Fruit fly (Drosophila melanogaster) whole organism, prepupa: ENCODE results near the gene CycA.

ENCODE experiments used
- Blimp-1 ChIP-seq: fragments of 200-800 bp; sonication (Bioruptor generic); optimal IDR thresholded peaks from 3 replicates; lab custom pipeline; 2017; ENCODE audit warnings: missing biosample characterization, missing genetic modification characterization, mild to moderate bottlenecking, moderate library complexity, missing genetic modification reagents
- CG10669 ChIP-seq: fragments of 200-800 bp; sonication (Bioruptor generic); optimal IDR thresholded peaks from 3 replicates; lab custom pipeline; 2018; ENCODE audit warnings: missing biosample characterization, mild to moderate bottlenecking, missing genetic modification characterization, moderate library complexity
- CG11902 ChIP-seq: fragments of 200-800 bp; sonication (Bioruptor generic); optimal IDR thresholded peaks from 3 replicates; lab custom pipeline; 2016; ENCODE audit warnings: missing biosample characterization, missing genetic modification characterization
- CG15336 ChIP-seq: fragments of 200-800 bp; sonication (Bioruptor generic); IDR thresholded peaks from 2 replicates; pipeline ENCODE4 v1.3.6; 2022; ENCODE audit warnings: missing biosample characterization, missing genetic modification characterization
- CG1621 ChIP-seq: fragments of 200-800 bp; sonication (Bioruptor generic); optimal IDR thresholded peaks from 3 replicates; lab custom pipeline; 2018; ENCODE audit warnings: missing biosample characterization, mild to moderate bottlenecking, missing genetic modification characterization
- CG3032 ChIP-seq: fragments of 200-800 bp; optimal IDR thresholded peaks from 2 replicates; lab custom pipeline; 2019; ENCODE audit warnings: missing biosample characterization, mild to moderate bottlenecking, missing genetic modification characterization, moderate library complexity
- CG31627 ChIP-seq: fragments of 200-800 bp; sonication (Bioruptor generic); optimal IDR thresholded peaks from 3 replicates; lab custom pipeline; 2016; ENCODE audit warnings: missing biosample characterization, missing genetic modification characterization
- CG32006 ChIP-seq: fragments of 200-800 bp; sonication (Bioruptor generic); optimal IDR thresholded peaks from 3 replicates; lab custom pipeline; 2017; ENCODE audit warnings: missing biosample characterization, mild to moderate bottlenecking, missing genetic modification characterization
- CG3919 ChIP-seq: fragments of 200-800 bp; sonication (Bioruptor generic); optimal IDR thresholded peaks from 3 replicates; lab custom pipeline; 2016; ENCODE audit warnings: missing biosample characterization, missing genetic modification characterization
- CG4318 ChIP-seq: fragments of 200-800 bp; sonication (Bioruptor generic); optimal IDR thresholded peaks from 3 replicates; lab custom pipeline; 2017; ENCODE audit warnings: missing biosample characterization, mild to moderate bottlenecking, missing genetic modification characterization
- CG6276 ChIP-seq: fragments of 200-800 bp; sonication (Bioruptor generic); optimal IDR thresholded peaks from 2 replicates; lab custom pipeline; 2017; ENCODE audit warnings: missing biosample characterization, mild to moderate bottlenecking, missing genetic modification characterization
- CG6808 ChIP-seq: fragments of 200-800 bp; sonication (Bioruptor generic); optimal IDR thresholded peaks from 3 replicates; lab custom pipeline; 2017; ENCODE audit warnings: missing biosample characterization, missing genetic modification characterization, mild to moderate bottlenecking, moderate library complexity, missing genetic modification reagents
- CG6854 ChIP-seq: fragments of 200-800 bp; sonication (Bioruptor generic); optimal IDR thresholded peaks from 2 replicates; lab custom pipeline; 2017; ENCODE audit warnings: missing biosample characterization, mild to moderate bottlenecking, missing genetic modification characterization
- CG7368 ChIP-seq: fragments of 200-800 bp; sonication (Bioruptor generic); optimal IDR thresholded peaks from 3 replicates; lab custom pipeline; 2016; ENCODE audit warnings: missing biosample characterization, missing genetic modification characterization
- CG8632 ChIP-seq: fragments of 200-800 bp; sonication (Bioruptor generic); optimal IDR thresholded peaks from 3 replicates; lab custom pipeline; 2016; ENCODE audit warnings: missing biosample characterization, missing genetic modification characterization
- Eip75B ChIP-seq: fragments of 200-800 bp; sonication (Bioruptor generic); optimal IDR thresholded peaks from 3 replicates; lab custom pipeline; 2016; ENCODE audit warnings: missing biosample characterization, missing genetic modification characterization
- Eip78C ChIP-seq: fragments of 200-800 bp; sonication (Bioruptor generic); peaks from one replicate; lab custom pipeline; 2016; ENCODE audit warnings: missing biosample characterization, missing genetic modification characterization
- Ets21C ChIP-seq: fragments of 200-800 bp; sonication (Bioruptor generic); optimal IDR thresholded peaks from 3 replicates; lab custom pipeline; 2016; ENCODE audit warnings: missing biosample characterization, missing genetic modification characterization
- Ets96B ChIP-seq: fragments of 200-800 bp; optimal IDR thresholded peaks from 2 replicates; lab custom pipeline; 2019; ENCODE audit warnings: missing biosample characterization, mild to moderate bottlenecking, missing genetic modification characterization, moderate library complexity
- Hr38 ChIP-seq: sonication (Bioruptor generic); optimal IDR thresholded peaks from 2 replicates; lab custom pipeline; 2016; ENCODE audit warnings: missing biosample characterization, missing genetic modification characterization
- Hr4 ChIP-seq: fragments of 200-800 bp; sonication (Bioruptor generic); optimal IDR thresholded peaks from 3 replicates; lab custom pipeline; 2016; ENCODE audit warnings: missing biosample characterization, missing genetic modification characterization
- Lpt ChIP-seq: fragments of 200-800 bp; sonication (Bioruptor generic); optimal IDR thresholded peaks from 3 replicates; lab custom pipeline; 2016; ENCODE audit warnings: missing biosample characterization, missing genetic modification characterization
- Sox15 ChIP-seq: fragments of 200-800 bp; sonication (Bioruptor generic); optimal IDR thresholded peaks from 3 replicates; lab custom pipeline; 2016; ENCODE audit warnings: missing biosample characterization, missing genetic modification characterization
- achi ChIP-seq: fragments of 200-800 bp; sonication (Bioruptor generic); optimal IDR thresholded peaks from 3 replicates; lab custom pipeline; 2016; ENCODE audit warnings: missing biosample characterization, missing genetic modification characterization
- cyc ChIP-seq: fragments of 200-800 bp; sonication (Bioruptor generic); optimal IDR thresholded peaks from 3 replicates; lab custom pipeline; 2016; ENCODE audit warnings: missing biosample characterization, missing genetic modification characterization
- dsx ChIP-seq: fragments of 200-800 bp; optimal IDR thresholded peaks from 3 replicates; lab custom pipeline; 2019; ENCODE audit warnings: missing biosample characterization, mild to moderate bottlenecking, missing genetic modification characterization, moderate library complexity; ENCODE audit not compliant: poor library complexity, severe bottlenecking
- eg ChIP-seq: fragments of 200-800 bp; sonication (Bioruptor generic); IDR thresholded peaks from 3 replicates; pipeline ENCODE4 v1.3.6; 2022; ENCODE audit warnings: missing biosample characterization, missing genetic modification characterization
- esn ChIP-seq: fragments of 200-800 bp; sonication (Bioruptor generic); optimal IDR thresholded peaks from 2 replicates; lab custom pipeline; 2016; ENCODE audit warnings: missing biosample characterization, mild to moderate bottlenecking, missing genetic modification characterization, moderate library complexity
- fd59A ChIP-seq: fragments of 200-800 bp; sonication (Bioruptor generic); optimal IDR thresholded peaks from 2 replicates; lab custom pipeline; 2017; ENCODE audit warnings: missing biosample characterization, mild to moderate bottlenecking, missing genetic modification characterization, missing genetic modification reagents
- fd85E ChIP-seq: fragments of 200-800 bp; sonication (Bioruptor generic); optimal IDR thresholded peaks from 3 replicates; lab custom pipeline; 2016; ENCODE audit warnings: missing biosample characterization, missing genetic modification characterization
- net ChIP-seq: fragments of 200-800 bp; sonication (Bioruptor generic); optimal IDR thresholded peaks from 3 replicates; lab custom pipeline; 2016; ENCODE audit warnings: missing biosample characterization, missing genetic modification characterization
- salr ChIP-seq, 2 experiments: fragments of 200-800 bp; sonication (Bioruptor generic); optimal IDR thresholded peaks; 3 replicates each; lab custom pipeline; 2016 to 2018; ENCODE audit warnings: missing biosample characterization in 2 of 2, missing genetic modification characterization in 2 of 2, mild to moderate bottlenecking in 1 of 2
- spab ChIP-seq: fragments of 200-800 bp; sonication (Bioruptor generic); optimal IDR thresholded peaks from 2 replicates; lab custom pipeline; 2017; ENCODE audit warnings: missing biosample characterization, mild to moderate bottlenecking, missing genetic modification characterization, missing genetic modification reagents
- svp ChIP-seq: fragments of 200-800 bp; sonication (Bioruptor generic); peaks from one replicate; lab custom pipeline; 2016; ENCODE audit warnings: missing biosample characterization, missing genetic modification characterization
- topi ChIP-seq: fragments of 200-800 bp; sonication (Bioruptor generic); optimal IDR thresholded peaks from 3 replicates; lab custom pipeline; 2016; ENCODE audit warnings: missing biosample characterization, missing genetic modification characterization

CycA gene

dm6 chr3L:11858745-11859144 lies 25.4 kb upstream of the CycA start:
- TF ChIP-seq CG3919 (no peak), svp (GFP tag; lab: Kevin White, UChicago) (peak; percentile 50), Eip78C (GFP tag; lab: Kevin White, UChicago) (peak; percentile 19)

dm6 chr3L:11852924-11853323 lies 19.5 kb upstream of the CycA start:
- peak; percentile 2 for TF ChIP-seq svp (GFP tag; lab: Kevin White, UChicago)
- no peak for TF ChIP-seq esn (GFP tag; lab: Kevin White, UChicago)

- TF ChIP-seq CG10669 (GFP tag; lab: Kevin White, UChicago) (no peak), CG3919 (no peak), Blimp-1 (GFP tag; lab: Kevin White, UChicago) (no peak), net (GFP tag; lab: Kevin White, UChicago) (no peak), Ets96B (tag; lab: Kevin White, UChicago) (no peak), Eip78C (GFP tag; lab: Kevin White, UChicago) (no peak), Sox15 (GFP tag; lab: Kevin White, UChicago) (no peak), salr (GFP tag; optimal IDR thresholded peaks at IDR 0.05; lab: Kevin White, UChicago) (no peak), CG8632 (GFP tag; lab: Kevin White, UChicago) (no peak), fd85E (GFP tag; lab: Kevin White, UChicago) (no peak), spab (GFP tag; lab: Kevin White, UChicago) (no peak), CG7368 (GFP tag; lab: Kevin White, UChicago) (no peak), CG3032 (tag; lab: Kevin White, UChicago) (no peak), achi (GFP tag; lab: Kevin White, UChicago) (no peak), topi (GFP tag; lab: Kevin White, UChicago) (no peak), CG31627 (GFP tag; lab: Kevin White, UChicago) (no peak), CG15336 (GFP tag; lab: Robert Waterston, UW) (no peak)
Observed at dm6 chr3L:11847703-11848102, 14.3 kb upstream of the CycA start, which contains the start of gene CG12521. Gene CG12521 (minus strand): TSS chr3L:11847803.

DNA sequence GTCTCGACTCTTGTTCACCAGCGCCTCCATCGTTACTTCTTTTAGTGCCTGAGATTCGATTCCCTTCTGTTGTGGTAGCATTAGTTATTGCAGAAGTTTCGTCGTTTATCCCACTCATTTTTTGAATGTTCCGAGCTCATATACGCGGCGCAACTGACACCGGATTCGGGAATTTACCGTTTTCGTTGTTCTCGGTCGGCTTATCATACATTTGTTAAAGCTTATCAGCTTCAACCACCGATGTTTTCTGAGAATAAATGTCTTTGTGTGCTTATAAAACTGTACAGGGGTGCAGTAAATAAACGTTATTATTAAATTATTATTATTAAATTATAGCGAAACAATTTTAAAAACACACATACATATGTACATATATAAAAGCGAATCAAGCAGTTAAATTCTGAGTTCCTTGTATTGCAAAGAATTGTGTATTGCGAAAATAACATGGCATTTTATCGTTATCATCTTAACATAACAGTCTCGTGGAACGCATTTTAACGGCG lies 3.2 kb upstream of the CycA start, which contains the start of gene CG43064:
Gene CG43064 (minus strand): TSS at position 147 of the 503 bp plus-strand sequence.
- no peak for TF ChIP-seq Hr4 (GFP tag; lab: Kevin White, UChicago)
- TF ChIP-seq CG31627 (GFP tag; lab: Kevin White, UChicago): no peak
- no peak for TF ChIP-seq fd59A
- no peak for TF ChIP-seq cyc (GFP tag; lab: Kevin White, UChicago)
- TF ChIP-seq svp (GFP tag; lab: Kevin White, UChicago): no peak
- no peak for TF ChIP-seq Lpt
- TF ChIP-seq CG32006 (GFP tag; lab: Kevin White, UChicago): no peak
- TF ChIP-seq CG3032 (tag; lab: Kevin White, UChicago): no peak
- no peak for TF ChIP-seq net (GFP tag; lab: Kevin White, UChicago)
- TF ChIP-seq Eip78C (GFP tag; lab: Kevin White, UChicago): no peak

- no peak for TF ChIP-seq Ets21C
- TF ChIP-seq CG4318: no peak
- TF ChIP-seq CG8632 (GFP tag; lab: Kevin White, UChicago): no peak
- no peak for TF ChIP-seq CG6854
- TF ChIP-seq CG6276 (GFP tag; lab: Kevin White, UChicago): no peak
- TF ChIP-seq CG32006 (GFP tag; lab: Kevin White, UChicago): no peak
- no peak for TF ChIP-seq Eip75B (GFP tag; lab: Kevin White, UChicago)
- no peak for TF ChIP-seq CG10669 (GFP tag; lab: Kevin White, UChicago)
- TF ChIP-seq eg: no peak
- TF ChIP-seq CG1621 (tag; lab: Kevin White, UChicago): peak; percentile 80
- no peak for TF ChIP-seq CG11902 (GFP tag; lab: Kevin White, UChicago)
- TF ChIP-seq Ets96B (tag; lab: Kevin White, UChicago): no peak
- TF ChIP-seq Eip78C (GFP tag; lab: Kevin White, UChicago): peak; percentile 61
- TF ChIP-seq dsx (GFP tag; lab: Kevin White, UChicago): no peak
- TF ChIP-seq CG15336 (GFP tag; lab: Robert Waterston, UW): no peak
- no peak for TF ChIP-seq CG6808 (GFP tag; lab: Kevin White, UChicago)
- no peak for TF ChIP-seq Hr38
Observed at dm6 chr3L:11832360-11833295, 750 bp downstream of the CycA start.
